Fruit fly (Drosophila melanogaster) whole organism, embryonic: ENCODE data around the gene BORCS6.

Experiments used
- Atf3 ChIP-seq: fragments of 200-800 bp; sonication (Bioruptor generic); optimal IDR thresholded peaks from 3 replicates; lab custom pipeline; 2016; ENCODE audit warnings: missing biosample characterization, missing genetic modification characterization
- Blimp-1 ChIP-seq: fragments of 200-800 bp; sonication (Bioruptor generic); optimal IDR thresholded peaks from 3 replicates; lab custom pipeline; 2018; ENCODE audit warnings: missing biosample characterization, missing genetic modification characterization, mild to moderate bottlenecking, moderate library complexity, missing genetic modification reagents
- CG10147 ChIP-seq: fragments of 200-800 bp; sonication (Bioruptor generic); optimal IDR thresholded peaks from 2 replicates; lab custom pipeline; 2019; ENCODE audit warnings: missing biosample characterization, mild to moderate bottlenecking, missing genetic modification characterization, moderate library complexity
- CG1024 ChIP-seq: fragments of 200-800 bp; sonication (Bioruptor generic); IDR thresholded peaks from 2 replicates; pipeline ENCODE4 v1.3.6; 2022; ENCODE audit warnings: missing biosample characterization, missing genetic modification characterization
- CG10462 ChIP-seq: fragments of 200-800 bp; sonication (Bioruptor generic); optimal IDR thresholded peaks from 2 replicates; lab custom pipeline; 2016; ENCODE audit warnings: missing biosample characterization, missing genetic modification characterization
- CG11085 ChIP-seq: fragments of 200-800 bp; sonication (Bioruptor generic); IDR thresholded peaks from 2 replicates; pipeline ENCODE4 v1.3.6; 2022; ENCODE audit warnings: missing biosample characterization, missing genetic modification characterization
- CG11093 ChIP-seq: fragments of 200-800 bp; sonication (Bioruptor generic); IDR thresholded peaks from 3 replicates; pipeline ENCODE4 v1.3.6; 2022; ENCODE audit warnings: missing biosample characterization, missing genetic modification characterization
- CG11504 ChIP-seq: fragments of 200-800 bp; sonication (Bioruptor generic); optimal IDR thresholded peaks from 3 replicates; lab custom pipeline; 2019; ENCODE audit warnings: missing biosample characterization, mild to moderate bottlenecking, missing genetic modification characterization, moderate library complexity
- CG11695 ChIP-seq: fragments of 200-800 bp; sonication (Bioruptor generic); IDR thresholded peaks from 3 replicates; pipeline ENCODE4 v1.3.6; 2022; ENCODE audit warnings: missing biosample characterization, missing genetic modification characterization
- CG11696 ChIP-seq: fragments of 200-800 bp; sonication (Bioruptor generic); IDR thresholded peaks from 2 replicates; pipeline ENCODE4 v1.3.6; 2022; ENCODE audit warnings: missing biosample characterization, missing genetic modification characterization
- CG11723 ChIP-seq: fragments of 200-800 bp; sonication (Bioruptor generic); optimal IDR thresholded peaks from 2 replicates; lab custom pipeline; 2017; ENCODE audit warnings: missing biosample characterization, mild to moderate bottlenecking, missing genetic modification characterization
- CG12104 ChIP-seq: fragments of 200-800 bp; sonication (Bioruptor generic); optimal IDR thresholded peaks from 3 replicates; lab custom pipeline; 2016; ENCODE audit warnings: missing biosample characterization, missing genetic modification characterization
- CG13894 ChIP-seq: fragments of 200-800 bp; sonication (Bioruptor generic); optimal IDR thresholded peaks from 3 replicates; lab custom pipeline; 2018; ENCODE audit warnings: missing biosample characterization, mild to moderate bottlenecking, missing genetic modification characterization, moderate library complexity
- CG14710 ChIP-seq: fragments of 200-800 bp; sonication (Bioruptor generic); optimal IDR thresholded peaks from 3 replicates; lab custom pipeline; 2019; ENCODE audit warnings: missing biosample characterization, mild to moderate bottlenecking, missing genetic modification characterization, moderate library complexity
- CG15073 ChIP-seq: fragments of 200-800 bp; sonication (Bioruptor generic); optimal IDR thresholded peaks from 2 replicates; lab custom pipeline; 2016; ENCODE audit warnings: missing biosample characterization, missing genetic modification characterization
- CG15269 ChIP-seq: fragments of 200-800 bp; sonication (Bioruptor generic); optimal IDR thresholded peaks from 2 replicates; lab custom pipeline; 2018; ENCODE audit warnings: missing biosample characterization, mild to moderate bottlenecking, missing genetic modification characterization, moderate library complexity
- CG17385 ChIP-seq: fragments of 200-800 bp; sonication (Bioruptor generic); optimal IDR thresholded peaks from 3 replicates; lab custom pipeline; 2018; ENCODE audit warnings: missing biosample characterization, mild to moderate bottlenecking, missing genetic modification characterization
- CG17912 ChIP-seq: fragments of 200-800 bp; sonication (Bioruptor generic); optimal IDR thresholded peaks from 2 replicates; lab custom pipeline; 2018; ENCODE audit warnings: missing biosample characterization, mild to moderate bottlenecking, missing genetic modification characterization
- CG18619 ChIP-seq: fragments of 200-800 bp; sonication (Bioruptor generic); optimal IDR thresholded peaks from 3 replicates; lab custom pipeline; 2017; ENCODE audit warnings: missing biosample characterization, mild to moderate bottlenecking, missing genetic modification characterization
- CG42726 ChIP-seq: fragments of 200-800 bp; sonication (Bioruptor generic); IDR thresholded peaks from 2 replicates; pipeline ENCODE4 v1.3.6; 2022; ENCODE audit warnings: missing biosample characterization, missing genetic modification characterization; ENCODE audit not compliant: partially characterized antibody
- CG4404 ChIP-seq: fragments of 200-800 bp; sonication (Bioruptor generic); IDR thresholded peaks from 2 replicates; pipeline ENCODE4 v1.3.6; 2022; ENCODE audit warnings: missing biosample characterization, missing genetic modification characterization
- CG6254 ChIP-seq: fragments of 200-800 bp; sonication (Bioruptor generic); optimal IDR thresholded peaks from 3 replicates; lab custom pipeline; 2017; ENCODE audit warnings: mild to moderate bottlenecking, missing biosample characterization, missing genetic modification reagents, missing genetic modification characterization
- Deaf1 ChIP-seq: fragments of 200-800 bp; optimal IDR thresholded peaks from 3 replicates; lab custom pipeline; 2019; ENCODE audit warnings: missing biosample characterization, mild to moderate bottlenecking, missing genetic modification characterization, moderate library complexity
- Fer3 ChIP-seq: fragments of 200-800 bp; sonication (Bioruptor generic); optimal IDR thresholded peaks from 2 replicates; lab custom pipeline; 2018; ENCODE audit warnings: missing biosample characterization, mild to moderate bottlenecking, missing genetic modification characterization, moderate library complexity
- H15 ChIP-seq: fragments of 200-800 bp; sonication (Bioruptor generic); IDR thresholded peaks from 3 replicates; pipeline ENCODE4 v1.3.6; 2022; ENCODE audit warnings: missing biosample characterization, missing genetic modification characterization
- Sin3A ChIP-seq: fragments of >200 bp; optimal IDR thresholded peaks from 2 replicates; lab custom pipeline; 2018
- Sry-β ChIP-seq: fragments of 200-800 bp; sonication (Bioruptor generic); optimal IDR thresholded peaks from 2 replicates; lab custom pipeline; 2018; ENCODE audit warnings: missing biosample characterization, mild to moderate bottlenecking, missing genetic modification characterization, moderate library complexity
- TFAM ChIP-seq: fragments of 200-800 bp; sonication (Bioruptor generic); optimal IDR thresholded peaks from 2 replicates; lab custom pipeline; 2017; ENCODE audit warnings: missing biosample characterization, missing genetic modification characterization, inconsistent platforms
- abd-A ChIP-seq: fragments of 200-800 bp; sonication (Bioruptor generic); optimal IDR thresholded peaks from 3 replicates; lab custom pipeline; 2019; ENCODE audit warnings: missing biosample characterization, mild to moderate bottlenecking, missing genetic modification characterization, moderate library complexity
- bbx ChIP-seq: fragments of 200-800 bp; sonication (Bioruptor generic); IDR thresholded peaks from 2 replicates; pipeline ENCODE4 v1.3.6; 2022; ENCODE audit warnings: missing biosample characterization, missing genetic modification characterization; ENCODE audit not compliant: partially characterized antibody
- br ChIP-seq: fragments of >200 bp; optimal IDR thresholded peaks from 2 replicates; lab custom pipeline; 2017
- caup ChIP-seq: fragments of 200-800 bp; sonication (Bioruptor generic); optimal IDR thresholded peaks from 3 replicates; lab custom pipeline; 2017; ENCODE audit warnings: missing biosample characterization, mild to moderate bottlenecking, missing genetic modification characterization, moderate library complexity; ENCODE audit not compliant: severe bottlenecking
- cwo ChIP-seq: fragments of 200-800 bp; sonication (Bioruptor generic); optimal IDR thresholded peaks from 3 replicates; lab custom pipeline; 2017; ENCODE audit warnings: missing biosample characterization, missing genetic modification characterization, mild to moderate bottlenecking, moderate library complexity, missing genetic modification reagents
- dan ChIP-seq: fragments of 200-800 bp; sonication (Bioruptor generic); IDR thresholded peaks from 2 replicates; pipeline ENCODE4 v1.3.6; 2022; ENCODE audit warnings: missing biosample characterization, missing genetic modification characterization
- dm ChIP-seq: fragments of 200-800 bp; sonication (Bioruptor generic); optimal IDR thresholded peaks from 3 replicates; lab custom pipeline; 2016; ENCODE audit warnings: missing biosample characterization, missing genetic modification characterization
- dpn ChIP-seq, 2 experiments: fragments of 200-800 bp; sonication (Bioruptor generic); optimal IDR thresholded peaks; 3 replicates each; lab custom pipeline; 2016; ENCODE audit warnings: missing biosample characterization in 2 of 2, missing genetic modification characterization in 2 of 2
- fd96Cb ChIP-seq: fragments of 200-800 bp; sonication (Bioruptor generic); optimal IDR thresholded peaks from 2 replicates; lab custom pipeline; 2018; ENCODE audit warnings: missing biosample characterization, mild to moderate bottlenecking, missing genetic modification characterization, moderate library complexity
- grn ChIP-seq: fragments of 200-800 bp; sonication (Bioruptor generic); optimal IDR thresholded peaks from 3 replicates; lab custom pipeline; 2017; ENCODE audit warnings: missing biosample characterization, missing genetic modification characterization
- gsb ChIP-seq: fragments of 200-800 bp; sonication (Bioruptor generic); IDR thresholded peaks from 2 replicates; pipeline ENCODE4 v1.3.6; 2022; ENCODE audit warnings: missing biosample characterization, missing genetic modification characterization
- hbn ChIP-seq: fragments of 200-800 bp; sonication (Bioruptor generic); IDR thresholded peaks from 2 replicates; pipeline ENCODE4 v1.3.6; 2022; ENCODE audit warnings: missing biosample characterization, missing genetic modification characterization; ENCODE audit not compliant: partially characterized antibody
- ind ChIP-seq: fragments of 200-800 bp; sonication (Bioruptor generic); optimal IDR thresholded peaks from 3 replicates; lab custom pipeline; 2016; ENCODE audit warnings: missing biosample characterization, missing genetic modification characterization
- inv ChIP-seq: fragments of 200-800 bp; sonication (Bioruptor generic); IDR thresholded peaks from 2 replicates; pipeline ENCODE4 v1.3.6; 2022; ENCODE audit warnings: missing biosample characterization, missing genetic modification characterization; ENCODE audit not compliant: partially characterized antibody
- jigr1 ChIP-seq: fragments of 200-800 bp; sonication (Bioruptor generic); IDR thresholded peaks from 3 replicates; pipeline ENCODE4 v1.3.6; 2022; ENCODE audit warnings: missing biosample characterization, missing genetic modification characterization
- jumu ChIP-seq: fragments of 200-800 bp; sonication (Bioruptor generic); optimal IDR thresholded peaks from 3 replicates; lab custom pipeline; 2016; ENCODE audit warnings: missing biosample characterization, missing genetic modification characterization
- mam ChIP-seq: fragments of 200-800 bp; sonication (Bioruptor generic); optimal IDR thresholded peaks from 3 replicates; lab custom pipeline; 2016; ENCODE audit warnings: missing biosample characterization, missing genetic modification characterization
- nerfin-1 ChIP-seq: fragments of 200-800 bp; sonication (Bioruptor generic); optimal IDR thresholded peaks from 3 replicates; lab custom pipeline; 2019; ENCODE audit warnings: missing biosample characterization, mild to moderate bottlenecking, missing genetic modification characterization, moderate library complexity
- repo ChIP-seq: fragments of 200-800 bp; sonication (Bioruptor generic); optimal IDR thresholded peaks from 2 replicates; lab custom pipeline; 2016; ENCODE audit warnings: missing biosample characterization, missing genetic modification characterization
- ro ChIP-seq: fragments of 200-800 bp; sonication (Bioruptor generic); IDR thresholded peaks from 2 replicates; pipeline ENCODE4 v1.3.6; 2022; ENCODE audit warnings: missing biosample characterization, missing genetic modification characterization
- run ChIP-seq: fragments of 200-800 bp; sonication (Bioruptor generic); optimal IDR thresholded peaks from 3 replicates; lab custom pipeline; 2018; ENCODE audit warnings: missing biosample characterization, mild to moderate bottlenecking, missing genetic modification characterization
- sd ChIP-seq: fragments of 200-800 bp; sonication (Bioruptor generic); optimal IDR thresholded peaks from 3 replicates; lab custom pipeline; 2018; ENCODE audit warnings: missing biosample characterization, mild to moderate bottlenecking, missing genetic modification characterization, moderate library complexity
- sr ChIP-seq: fragments of 200-800 bp; sonication (Bioruptor generic); IDR thresholded peaks from 3 replicates; pipeline ENCODE4 v1.3.6; 2022; ENCODE audit warnings: missing biosample characterization, missing genetic modification characterization

The BORCS6 gene

DNA sequence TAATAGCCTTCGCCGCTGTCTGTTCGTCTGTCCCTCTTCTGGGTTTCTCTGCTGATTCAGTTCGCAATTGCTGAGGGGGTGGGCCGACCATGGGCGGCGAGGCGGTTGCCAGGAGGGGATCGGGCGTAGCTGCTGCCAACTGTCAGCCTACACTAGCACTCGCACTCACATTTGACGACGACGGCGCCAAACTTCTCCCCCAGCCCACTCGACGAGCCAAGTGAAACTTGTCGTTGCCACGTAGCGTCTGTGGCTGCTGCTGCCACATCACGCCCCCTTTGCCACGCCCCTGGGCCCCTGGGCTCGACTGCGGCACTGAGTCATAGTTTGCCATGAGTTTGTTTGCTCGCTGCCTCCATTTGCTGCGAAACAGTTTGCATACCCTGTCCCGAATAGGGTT, 16.6 kb downstream of the BORCS6 start (continued):
- TF ChIP-seq H15 (GFP tag; lab: Robert Waterston, UW) (0 out of 3 replicates have a peak, but pooled peaks have one; percentile 48), CG17912 (GFP tag; lab: Kevin White, UChicago) (no peak), CG15073 (GFP tag; lab: Kevin White, UChicago) (no peak), CG4404 (GFP tag; lab: Robert Waterston, UW) (peak; percentile 65), inv (no peak), CG11504 (tag; lab: Kevin White, UChicago) (peak; percentile 54), CG17385 (GFP tag; lab: Kevin White, UChicago) (peak; percentile 38), CG15269 (tag; lab: Kevin White, UChicago) (peak; percentile 58), CG10147 (no peak), CG18619 (GFP tag; lab: Kevin White, UChicago) (peak; percentile 35), Sry-β (GFP tag; lab: Kevin White, UChicago) (no peak), jigr1 (0 out of 3 replicates have a peak, but pooled peaks have one; percentile 38), repo (peak; percentile 27), dpn (GFP tag; optimal IDR thresholded peaks at IDR 0.05; lab: Kevin White, UChicago) (peak; percentile 39 to 67), CG11085 (GFP tag; lab: Robert Waterston, UW) (peak; percentile 61), CG11723 (GFP tag; lab: Kevin White, UChicago) (peak; percentile 9), mam (GFP tag; lab: Kevin White, UChicago) (peak; percentile 55), Atf3 (GFP tag; lab: Kevin White, UChicago) (peak; percentile 8), abd-A (tag; lab: Kevin White, UChicago) (no peak), br (no peak), CG10462 (GFP tag; lab: Kevin White, UChicago) (no peak), CG13894 (tag; lab: Kevin White, UChicago) (peak; percentile 46), hbn (GFP tag; lab: Robert Waterston, UW) (no peak), CG42726 (GFP tag; lab: Robert Waterston, UW) (no peak), dan (GFP tag; lab: Robert Waterston, UW) (no peak), Fer3 (tag; lab: Kevin White, UChicago) (peak; percentile 37), CG11695 (peak; percentile 55; the same call in 2 of the 3 replicates), Sin3A (lab: Kevin White, UChicago) (no peak), sr (GFP tag; lab: Robert Waterston, UW) (no peak), fd96Cb (no peak), caup (GFP tag; lab: Kevin White, UChicago) (peak; percentile 45), cwo (GFP tag; lab: Kevin White, UChicago) (peak; percentile 19), jumu (GFP tag; lab: Kevin White, UChicago) (peak; percentile 31), run (tag; lab: Kevin White, UChicago) (no peak), sd (tag; lab: Kevin White, UChicago) (no peak), CG1024 (GFP tag; lab: Robert Waterston, UW) (0 out of 2 replicates have a peak, but pooled peaks have one; percentile 30), nerfin-1 (tag; lab: Kevin White, UChicago) (no peak), gsb (GFP tag; lab: Robert Waterston, UW) (peak; percentile 58), grn (GFP tag; lab: Kevin White, UChicago) (no peak), CG14710 (no peak), Blimp-1 (GFP tag; lab: Kevin White, UChicago) (no peak), CG12104 (GFP tag; lab: Kevin White, UChicago) (no peak), ro (GFP tag; lab: Robert Waterston, UW) (0 out of 2 replicates have a peak, but pooled peaks have one; percentile 15), dm (GFP tag; lab: Kevin White, UChicago) (no peak), TFAM (GFP tag; lab: Kevin White, UChicago) (no peak), Deaf1 (tag; lab: Kevin White, UChicago) (no peak), CG11093 (GFP tag; lab: Robert Waterston, UW) (no peak), ind (GFP tag; lab: Kevin White, UChicago) (peak; percentile 60), bbx (GFP tag; lab: Robert Waterston, UW) (no peak), CG11696 (no peak), CG6254 (GFP tag; lab: Kevin White, UChicago) (no peak)
